Worm (Caenorhabditis elegans) whole organism, late embryonic: ENCODE results near the gene C43H6.6.

Source experiments
- ama-1 ChIP-seq: fragments of 150-350 bp; optimal IDR thresholded peaks from 2 replicates; lab custom pipeline; 2014
- ceh-14 ChIP-seq: sonication (generic microtip); optimal IDR thresholded peaks from 2 replicates; lab custom pipeline; 2016; ENCODE audit warnings: missing genotype, missing genetic modification characterization, missing compliant biosample characterization
- che-1 ChIP-seq: sonication (generic microtip); optimal IDR thresholded peaks from 2 replicates; lab custom pipeline; 2016; ENCODE audit warnings: mild to moderate bottlenecking, missing genetic modification characterization, missing compliant biosample characterization
- fkh-10 ChIP-seq: fragments of 150-350 bp; optimal IDR thresholded peaks from 2 replicates; lab custom pipeline; 2014; ENCODE audit warnings: missing biosample characterization, missing genetic modification reagents, missing genetic modification characterization
- nfya-1 ChIP-seq: sonication (generic microtip); optimal IDR thresholded peaks from 2 replicates; lab custom pipeline; 2017; ENCODE audit warnings: missing genetic modification characterization, mild to moderate bottlenecking, missing compliant biosample characterization, antibody characterized with exemption, moderate library complexity
- pha-4 ChIP-seq: fragments of 150-350 bp; optimal IDR thresholded peaks from 2 replicates; lab custom pipeline; 2018; ENCODE audit warnings: missing biosample characterization, missing genetic modification reagents, missing genetic modification characterization
- sdc-2 ChIP-seq: sonication (generic microtip); optimal IDR thresholded peaks from 2 replicates; lab custom pipeline; 2016; ENCODE audit warnings: missing genotype, missing genetic modification characterization, missing compliant biosample characterization

- TF ChIP-seq ama-1 (lab: Kevin White, UChicago) (no peak), nfya-1 (tag; lab: Kevin White, UChicago) (no peak), ceh-14 (tag; lab: Kevin White, UChicago) (no peak), fkh-10 (GFP tag; lab: Kevin White, UChicago) (no peak), pha-4 (tag; lab: Kevin White, UChicago) (no peak), che-1 (tag; lab: Kevin White, UChicago) (no peak), sdc-2 (no peak)
Observed at ce11 chrX:2381282-2381681, 13.8 kb upstream of the C43H6.6 start, which contains the start of gene F47G3.4.
